Worm (Caenorhabditis elegans): ENCODE results near the gene C35B1.7.

Gene C35B1.7

DNA sequence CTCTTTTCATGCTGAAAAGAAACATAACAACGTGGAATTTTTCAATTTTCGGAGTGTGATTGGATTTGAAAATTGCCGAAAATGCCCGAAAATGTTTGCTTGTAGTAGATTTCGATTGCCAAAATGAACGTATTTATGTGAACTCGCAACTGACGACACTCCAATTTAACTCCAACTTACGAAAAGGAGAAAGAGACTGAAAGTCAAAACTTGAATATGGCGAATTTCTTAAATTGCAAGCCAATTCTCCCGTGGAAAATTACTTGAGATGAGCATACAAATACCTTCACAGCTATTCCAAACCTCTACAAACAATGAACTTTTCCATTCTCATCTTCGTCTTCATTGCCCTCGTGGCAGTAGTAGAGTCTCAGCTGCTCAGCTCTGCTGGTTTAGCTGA lies 26.3 kb upstream of the C35B1.7 start:
- TF ChIP-seq fkh-2 (tag; optimal IDR thresholded peaks at IDR 0.05) = no peak
- TF ChIP-seq ztf-11 (tag; optimal IDR thresholded peaks at IDR 0.05) = no peak
- no peak for TF ChIP-seq ceh-9 (tag; optimal IDR thresholded peaks at IDR 0.05)
- TF ChIP-seq nhr-25 (tag; optimal IDR thresholded peaks at IDR 0.05) = no peak
- TF ChIP-seq fos-1 (tag; optimal IDR thresholded peaks at IDR 0.05) = no peak
- TF ChIP-seq ztf-4 (tag; optimal IDR thresholded peaks at IDR 0.05) = no peak
- no peak for TF ChIP-seq elt-3 (tag; optimal IDR thresholded peaks at IDR 0.05)
- no peak for TF ChIP-seq nhr-43 (tag; optimal IDR thresholded peaks at IDR 0.05; ENCODE audit: poor library complexity, severe bottlenecking)
- TF ChIP-seq ceh-28 (tag; optimal IDR thresholded peaks at IDR 0.05) = no peak
- no peak for TF ChIP-seq mml-1 (tag; optimal IDR thresholded peaks at IDR 0.05)
- TF ChIP-seq nhr-12 (tag; optimal IDR thresholded peaks at IDR 0.05) = no peak
- TF ChIP-seq ama-1 (optimal IDR thresholded peaks at IDR 0.05) = no peak
- no peak for TF ChIP-seq lin-15B (tag; optimal IDR thresholded peaks at IDR 0.05)
- TF ChIP-seq ceh-16 (tag; optimal IDR thresholded peaks at IDR 0.05) = no peak

DNA sequence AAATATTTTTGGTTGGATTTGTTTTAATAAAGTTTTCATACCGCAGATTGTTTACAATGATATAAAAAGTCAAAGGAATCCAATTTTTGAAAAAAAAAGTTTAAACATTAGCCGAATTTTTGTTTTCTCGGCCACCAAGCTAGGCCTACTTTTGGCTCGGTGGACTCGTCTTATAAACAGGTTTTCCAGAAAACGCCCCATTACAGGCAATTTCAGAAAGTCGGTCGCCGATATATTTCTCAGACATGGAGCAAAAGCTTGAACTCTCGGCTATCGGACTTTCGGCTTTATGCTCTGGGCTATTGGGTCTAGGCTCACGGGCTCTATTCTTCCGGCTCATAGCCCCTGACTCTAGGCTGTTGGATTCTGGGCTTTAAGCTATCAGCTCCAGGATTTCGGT lies 25.8 kb upstream of the C35B1.7 start:
- TF ChIP-seq ama-1 (optimal IDR thresholded peaks at IDR 0.05) (peak; percentile 52), fkh-10 (GFP tag; optimal IDR thresholded peaks at IDR 0.05) (no peak)

DNA sequence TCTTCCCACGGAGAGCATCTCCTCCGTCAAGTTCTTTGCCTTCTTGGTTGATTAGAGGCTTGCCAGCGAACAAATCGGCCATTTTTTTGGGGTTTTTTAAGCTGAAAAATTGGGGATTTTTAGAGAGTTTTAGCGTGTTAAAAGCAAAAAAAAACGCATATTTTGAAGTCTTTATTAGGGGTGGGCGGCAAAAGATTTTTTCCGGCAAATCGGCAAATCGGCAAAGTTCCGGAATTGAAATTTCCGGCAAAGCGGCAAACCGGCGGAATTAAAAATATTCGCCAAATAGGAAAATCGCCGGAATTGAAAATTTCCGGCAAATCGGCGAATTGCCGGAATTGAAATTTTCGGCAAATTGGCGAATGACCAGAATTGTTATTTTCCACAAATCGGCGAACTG lies 24.8 kb upstream of the C35B1.7 start, which contains the start of gene C35B1.5:
Gene C35B1.5, minus strand, starts transcription at position 101 of the 400 bp plus-strand sequence.
- no peak for TF ChIP-seq fkh-10 (GFP tag; optimal IDR thresholded peaks at IDR 0.05)
- no peak for TF ChIP-seq ztf-4 (tag; optimal IDR thresholded peaks at IDR 0.05)
- TF ChIP-seq elt-2 (tag; optimal IDR thresholded peaks at IDR 0.05) = no peak
- no peak for TF ChIP-seq unc-62 (GFP tag; optimal IDR thresholded peaks at IDR 0.05)
- no peak for TF ChIP-seq lsy-12 (tag; optimal IDR thresholded peaks at IDR 0.05)
- no peak for TF ChIP-seq snpc-4 (tag; optimal IDR thresholded peaks at IDR 0.05)
- no peak for TF ChIP-seq ceh-82 (tag; optimal IDR thresholded peaks at IDR 0.05)
- TF ChIP-seq ceh-16 (tag; optimal IDR thresholded peaks at IDR 0.05) = no peak
- TF ChIP-seq mdl-1 (tag; optimal IDR thresholded peaks at IDR 0.05) = no peak
- TF ChIP-seq pha-4 (tag; optimal IDR thresholded peaks at IDR 0.05) = no peak
- TF ChIP-seq nfya-1 (tag; optimal IDR thresholded peaks at IDR 0.05; ENCODE audit: insufficient read depth) = no peak
- no peak for TF ChIP-seq jun-1 (tag; optimal IDR thresholded peaks at IDR 0.05)
- TF ChIP-seq elt-1 (tag; optimal IDR thresholded peaks at IDR 0.05) = no peak
- no peak for TF ChIP-seq nhr-25 (tag; optimal IDR thresholded peaks at IDR 0.05)
- TF ChIP-seq sea-2 (GFP tag; optimal IDR thresholded peaks at IDR 0.05) = no peak
- no peak for TF ChIP-seq lin-15B (tag; optimal IDR thresholded peaks at IDR 0.05)
- TF ChIP-seq nhr-28 (tag; optimal IDR thresholded peaks at IDR 0.05) = no peak
- TF ChIP-seq nhr-237 (tag; optimal IDR thresholded peaks at IDR 0.05) = no peak
- no peak for TF ChIP-seq skn-1 (tag; optimal IDR thresholded peaks at IDR 0.05)

DNA sequence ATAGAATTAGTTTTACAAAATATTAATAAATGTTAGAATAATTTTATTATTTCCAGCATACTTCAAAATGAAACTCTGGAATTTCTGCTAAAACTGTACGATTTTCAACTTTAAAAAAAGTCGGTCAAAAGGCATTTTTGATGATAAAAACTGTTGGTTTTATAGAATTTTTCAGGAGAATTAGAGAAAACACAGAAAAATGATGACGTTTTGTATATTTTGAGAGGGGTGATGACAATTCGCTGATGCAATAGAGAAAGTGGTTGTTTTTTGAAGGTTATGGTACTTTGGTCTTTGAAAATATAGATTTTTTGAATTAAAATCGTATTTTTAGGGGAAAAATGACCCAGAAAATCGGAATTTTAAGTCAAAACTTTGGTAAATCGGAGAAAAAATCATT lies 23.8 kb upstream of the C35B1.7 start:
- TF ChIP-seq elt-2 (tag; optimal IDR thresholded peaks at IDR 0.05) (peak; percentile 65), nhr-23 (tag; optimal IDR thresholded peaks at IDR 0.05) (no peak), pqm-1 (tag; optimal IDR thresholded peaks at IDR 0.05) (peak; percentile 47), skn-1 (tag; optimal IDR thresholded peaks at IDR 0.05) (peak; percentile 98), pha-4 (tag; optimal IDR thresholded peaks at IDR 0.05) (peak; percentile 30)

DNA sequence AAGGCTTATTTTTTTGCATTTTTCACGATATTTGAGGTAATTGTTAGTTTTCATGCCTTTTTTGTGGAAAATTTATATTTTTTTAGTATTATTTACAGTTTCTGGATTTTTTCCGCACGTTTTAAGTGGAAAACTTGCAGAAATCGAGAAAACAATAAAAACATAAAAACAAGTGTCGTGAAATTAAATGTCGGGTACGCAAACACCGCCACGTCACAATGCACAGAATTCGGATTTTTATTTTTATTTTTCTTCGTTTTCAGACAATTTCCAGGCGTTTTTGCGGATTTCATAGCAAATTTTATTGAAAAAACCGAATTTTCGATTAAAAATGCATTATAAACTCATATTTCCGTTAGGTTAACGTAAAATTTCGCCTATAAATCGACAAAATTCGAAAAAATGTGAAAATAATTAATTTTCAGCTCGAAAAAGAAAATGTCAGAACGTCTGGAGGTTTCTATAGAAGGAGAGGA lies 23.0 kb upstream of the C35B1.7 start, which contains the start of gene C35B1.2:
Gene C35B1.2, plus strand, starts transcription at position 426 of the 476 bp plus-strand sequence.
- TF ChIP-seq daf-12 (tag; optimal IDR thresholded peaks at IDR 0.05) (no peak), nfya-1 (tag; optimal IDR thresholded peaks at IDR 0.05; ENCODE audit: insufficient read depth) (peak; percentile 14), nhr-25 (tag; optimal IDR thresholded peaks at IDR 0.05) (no peak), lin-15B (tag; optimal IDR thresholded peaks at IDR 0.05) (peak; percentile 2), hmg-11 (tag; optimal IDR thresholded peaks at IDR 0.05) (peak; percentile 4)

DNA sequence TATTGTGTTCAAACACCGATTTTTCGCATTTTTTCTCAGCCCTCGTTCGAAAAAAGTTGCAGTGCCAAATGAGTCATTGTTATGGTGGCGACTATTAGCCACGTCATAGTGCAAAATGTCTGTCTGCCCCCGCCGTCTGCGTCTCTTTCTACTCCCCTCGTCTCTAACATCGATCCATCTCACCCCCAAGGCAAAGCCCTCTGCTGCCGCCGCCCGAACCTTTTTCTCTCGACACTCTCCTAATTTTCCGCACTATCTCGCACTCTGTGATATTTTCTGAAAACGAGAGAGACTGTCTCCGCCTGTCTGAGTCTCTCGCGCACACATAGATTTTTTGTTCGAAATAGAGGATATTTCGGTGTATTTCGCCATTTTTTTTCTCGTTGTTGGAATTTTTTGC lies 15.8 kb upstream of the C35B1.7 start:
- TF ChIP-seq elt-2 (tag; optimal IDR thresholded peaks at IDR 0.05) (peak; percentile 58), ceh-28 (tag; optimal IDR thresholded peaks at IDR 0.05) (peak; percentile 92), egl-5 (tag; optimal IDR thresholded peaks at IDR 0.05) (peak; percentile 10), jun-1 (tag; optimal IDR thresholded peaks at IDR 0.05) (peak; percentile 77), nhr-25 (tag; optimal IDR thresholded peaks at IDR 0.05) (peak; percentile 70), tbx-2 (tag; optimal IDR thresholded peaks at IDR 0.05) (peak; percentile 42), nfya-1 (tag; optimal IDR thresholded peaks at IDR 0.05; ENCODE audit: insufficient read depth) (peak; percentile 84), lin-39 (tag; optimal IDR thresholded peaks at IDR 0.05) (peak; percentile 70), R02D3.7 (tag; optimal IDR thresholded peaks at IDR 0.05) (peak; percentile 66), unc-39 (tag; optimal IDR thresholded peaks at IDR 0.05) (no peak), unc-62 (GFP tag; optimal IDR thresholded peaks at IDR 0.05) (peak; percentile 34), nhr-43 (tag; optimal IDR thresholded peaks at IDR 0.05; ENCODE audit: poor library complexity, severe bottlenecking) (peak; percentile 64), lin-15B (tag; optimal IDR thresholded peaks at IDR 0.05) (peak; percentile 47), mdl-1 (tag; optimal IDR thresholded peaks at IDR 0.05) (peak; percentile 29), fkh-2 (tag; optimal IDR thresholded peaks at IDR 0.05) (no peak), nhr-67 (tag; optimal IDR thresholded peaks at IDR 0.05) (no peak), eor-1 (tag; optimal IDR thresholded peaks at IDR 0.05) (no peak), pha-4 (tag; optimal IDR thresholded peaks at IDR 0.05) (peak; percentile 76), ama-1 (optimal IDR thresholded peaks at IDR 0.05) (peak; percentile 1), hmg-11 (tag; optimal IDR thresholded peaks at IDR 0.05) (peak; percentile 94), lsy-12 (tag; optimal IDR thresholded peaks at IDR 0.05) (peak; percentile 64), ceh-82 (tag; optimal IDR thresholded peaks at IDR 0.05) (no peak), snpc-4 (tag; optimal IDR thresholded peaks at IDR 0.05) (peak; percentile 62), fos-1 (tag; optimal IDR thresholded peaks at IDR 0.05) (peak; percentile 62), nhr-23 (tag; optimal IDR thresholded peaks at IDR 0.05) (peak; percentile 51)
